Fruit fly (Drosophila melanogaster) whole organism, prepupa: ENCODE measurements around the gene CG2059.

Source experiments
- CG10631 ChIP-seq: fragments of 200-800 bp; sonication (Bioruptor generic); optimal IDR thresholded peaks from 2 replicates; lab custom pipeline; 2016; ENCODE audit warnings: missing biosample characterization, missing genetic modification characterization
- CG11762 ChIP-seq: fragments of 200-800 bp; sonication (Bioruptor generic); optimal IDR thresholded peaks from 3 replicates; lab custom pipeline; 2016; ENCODE audit warnings: missing biosample characterization, missing genetic modification characterization; ENCODE audit not compliant: insufficient read depth
- CG11902 ChIP-seq: fragments of 200-800 bp; sonication (Bioruptor generic); optimal IDR thresholded peaks from 3 replicates; lab custom pipeline; 2016; ENCODE audit warnings: missing biosample characterization, missing genetic modification characterization
- CG1621 ChIP-seq: fragments of 200-800 bp; sonication (Bioruptor generic); optimal IDR thresholded peaks from 3 replicates; lab custom pipeline; 2018; ENCODE audit warnings: missing biosample characterization, mild to moderate bottlenecking, missing genetic modification characterization
- CG3032 ChIP-seq: fragments of 200-800 bp; optimal IDR thresholded peaks from 2 replicates; lab custom pipeline; 2019; ENCODE audit warnings: missing biosample characterization, mild to moderate bottlenecking, missing genetic modification characterization, moderate library complexity
- CG31627 ChIP-seq: fragments of 200-800 bp; sonication (Bioruptor generic); optimal IDR thresholded peaks from 3 replicates; lab custom pipeline; 2016; ENCODE audit warnings: missing biosample characterization, missing genetic modification characterization
- CG32006 ChIP-seq: fragments of 200-800 bp; sonication (Bioruptor generic); optimal IDR thresholded peaks from 3 replicates; lab custom pipeline; 2017; ENCODE audit warnings: missing biosample characterization, mild to moderate bottlenecking, missing genetic modification characterization
- CG34406 ChIP-seq: fragments of 200-800 bp; sonication (Bioruptor generic); optimal IDR thresholded peaks from 3 replicates; lab custom pipeline; 2016; ENCODE audit warnings: missing biosample characterization, missing genetic modification characterization
- CG6276 ChIP-seq: fragments of 200-800 bp; sonication (Bioruptor generic); optimal IDR thresholded peaks from 2 replicates; lab custom pipeline; 2017; ENCODE audit warnings: missing biosample characterization, mild to moderate bottlenecking, missing genetic modification characterization
- CG6792 ChIP-seq: fragments of 200-800 bp; sonication (Bioruptor generic); optimal IDR thresholded peaks from 3 replicates; lab custom pipeline; 2016; ENCODE audit warnings: missing biosample characterization, missing genetic modification characterization
- CG6808 ChIP-seq: fragments of 200-800 bp; sonication (Bioruptor generic); optimal IDR thresholded peaks from 3 replicates; lab custom pipeline; 2017; ENCODE audit warnings: missing biosample characterization, missing genetic modification characterization, mild to moderate bottlenecking, moderate library complexity, missing genetic modification reagents
- CG7368 ChIP-seq: fragments of 200-800 bp; sonication (Bioruptor generic); optimal IDR thresholded peaks from 3 replicates; lab custom pipeline; 2016; ENCODE audit warnings: missing biosample characterization, missing genetic modification characterization
- CG8119 ChIP-seq: fragments of 200-800 bp; sonication (Bioruptor generic); IDR thresholded peaks from 3 replicates; pipeline ENCODE4 v1.3.6; 2022; ENCODE audit warnings: missing biosample characterization, missing genetic modification characterization
- CG8632 ChIP-seq: fragments of 200-800 bp; sonication (Bioruptor generic); optimal IDR thresholded peaks from 3 replicates; lab custom pipeline; 2016; ENCODE audit warnings: missing biosample characterization, missing genetic modification characterization
- CG9139 ChIP-seq: fragments of 200-800 bp; sonication (Bioruptor generic); optimal IDR thresholded peaks from 3 replicates; lab custom pipeline; 2017; ENCODE audit warnings: missing biosample characterization, mild to moderate bottlenecking, missing genetic modification characterization
- Eip75B ChIP-seq: fragments of 200-800 bp; sonication (Bioruptor generic); optimal IDR thresholded peaks from 3 replicates; lab custom pipeline; 2016; ENCODE audit warnings: missing biosample characterization, missing genetic modification characterization
- Eip78C ChIP-seq: fragments of 200-800 bp; sonication (Bioruptor generic); peaks from one replicate; lab custom pipeline; 2016; ENCODE audit warnings: missing biosample characterization, missing genetic modification characterization
- Ets21C ChIP-seq: fragments of 200-800 bp; sonication (Bioruptor generic); optimal IDR thresholded peaks from 3 replicates; lab custom pipeline; 2016; ENCODE audit warnings: missing biosample characterization, missing genetic modification characterization
- Ets96B ChIP-seq: fragments of 200-800 bp; optimal IDR thresholded peaks from 2 replicates; lab custom pipeline; 2019; ENCODE audit warnings: missing biosample characterization, mild to moderate bottlenecking, missing genetic modification characterization, moderate library complexity
- Hr38 ChIP-seq: sonication (Bioruptor generic); optimal IDR thresholded peaks from 2 replicates; lab custom pipeline; 2016; ENCODE audit warnings: missing biosample characterization, missing genetic modification characterization
- Hr39 ChIP-seq: fragments of 200-800 bp; sonication (Bioruptor generic); optimal IDR thresholded peaks from 2 replicates; lab custom pipeline; 2016; ENCODE audit warnings: missing biosample characterization, missing genetic modification characterization
- Hr4 ChIP-seq: fragments of 200-800 bp; sonication (Bioruptor generic); optimal IDR thresholded peaks from 3 replicates; lab custom pipeline; 2016; ENCODE audit warnings: missing biosample characterization, missing genetic modification characterization
- Met ChIP-seq: fragments of 200-800 bp; sonication (Bioruptor generic); optimal IDR thresholded peaks from 3 replicates; lab custom pipeline; 2016; ENCODE audit warnings: missing biosample characterization, missing genetic modification characterization
- OdsH ChIP-seq: fragments of 200-800 bp; sonication (Bioruptor generic); optimal IDR thresholded peaks from 3 replicates; lab custom pipeline; 2016; ENCODE audit warnings: missing biosample characterization, missing genetic modification characterization
- Smox ChIP-seq: fragments of 200-800 bp; sonication (Bioruptor generic); optimal IDR thresholded peaks from 3 replicates; lab custom pipeline; 2016; ENCODE audit warnings: missing biosample characterization, missing genetic modification characterization
- Sox14 ChIP-seq: fragments of 200-800 bp; sonication (Bioruptor generic); optimal IDR thresholded peaks from 3 replicates; lab custom pipeline; 2016; ENCODE audit warnings: missing biosample characterization, missing genetic modification characterization
- Sox15 ChIP-seq: fragments of 200-800 bp; sonication (Bioruptor generic); optimal IDR thresholded peaks from 3 replicates; lab custom pipeline; 2016; ENCODE audit warnings: missing biosample characterization, missing genetic modification characterization
- achi ChIP-seq: fragments of 200-800 bp; sonication (Bioruptor generic); optimal IDR thresholded peaks from 3 replicates; lab custom pipeline; 2016; ENCODE audit warnings: missing biosample characterization, missing genetic modification characterization
- acj6 ChIP-seq: fragments of 200-800 bp; sonication (Bioruptor generic); optimal IDR thresholded peaks from 3 replicates; lab custom pipeline; 2016; ENCODE audit warnings: missing biosample characterization, missing genetic modification characterization
- cyc ChIP-seq: fragments of 200-800 bp; sonication (Bioruptor generic); optimal IDR thresholded peaks from 3 replicates; lab custom pipeline; 2016; ENCODE audit warnings: missing biosample characterization, missing genetic modification characterization
- esn ChIP-seq: fragments of 200-800 bp; sonication (Bioruptor generic); optimal IDR thresholded peaks from 2 replicates; lab custom pipeline; 2016; ENCODE audit warnings: missing biosample characterization, mild to moderate bottlenecking, missing genetic modification characterization, moderate library complexity
- fd59A ChIP-seq: fragments of 200-800 bp; sonication (Bioruptor generic); optimal IDR thresholded peaks from 2 replicates; lab custom pipeline; 2017; ENCODE audit warnings: missing biosample characterization, mild to moderate bottlenecking, missing genetic modification characterization, missing genetic modification reagents
- fd85E ChIP-seq: fragments of 200-800 bp; sonication (Bioruptor generic); optimal IDR thresholded peaks from 3 replicates; lab custom pipeline; 2016; ENCODE audit warnings: missing biosample characterization, missing genetic modification characterization
- fkh ChIP-seq: fragments of 200-800 bp; sonication (Bioruptor generic); optimal IDR thresholded peaks from 3 replicates; lab custom pipeline; 2017; ENCODE audit warnings: missing biosample characterization, mild to moderate bottlenecking, missing genetic modification characterization, moderate library complexity
- net ChIP-seq: fragments of 200-800 bp; sonication (Bioruptor generic); optimal IDR thresholded peaks from 3 replicates; lab custom pipeline; 2016; ENCODE audit warnings: missing biosample characterization, missing genetic modification characterization
- pdm3 ChIP-seq: fragments of 200-800 bp; sonication (Bioruptor generic); optimal IDR thresholded peaks from 3 replicates; lab custom pipeline; 2016; ENCODE audit warnings: missing biosample characterization, missing genetic modification characterization
- ss ChIP-seq, 2 experiments: fragments of 200-800 bp; sonication (Bioruptor generic); optimal IDR thresholded peaks; 2 replicates in 1 of 2; 3 replicates in 1 of 2; lab custom pipeline; 2017 to 2018; ENCODE audit warnings: mild to moderate bottlenecking in 2 of 2, missing biosample characterization in 2 of 2, missing genetic modification characterization in 2 of 2, moderate library complexity in 1 of 2
- svp ChIP-seq: fragments of 200-800 bp; sonication (Bioruptor generic); peaks from one replicate; lab custom pipeline; 2016; ENCODE audit warnings: missing biosample characterization, missing genetic modification characterization
- vri ChIP-seq: fragments of 200-800 bp; sonication (Bioruptor generic); optimal IDR thresholded peaks from 3 replicates; lab custom pipeline; 2016; ENCODE audit warnings: missing biosample characterization, mild to moderate bottlenecking, missing genetic modification characterization

The CG2059 gene

dm6 chrX:7324816-7325246 is 38.7 kb downstream of the CG2059 start (continued):
- TF ChIP-seq Met (peak; percentile 97), Ets21C (GFP tag; lab: Kevin White, UChicago) (peak; percentile 88), vri (peak; percentile 94), CG11902 (peak; percentile 88), pdm3 (peak; percentile 97), Eip75B (GFP tag; lab: Kevin White, UChicago) (peak; percentile 97), CG9139 (GFP tag; lab: Kevin White, UChicago) (peak; percentile 97), Ets96B (peak; percentile 98), CG34406 (GFP tag; lab: Kevin White, UChicago) (peak; percentile 98), ss (GFP tag; optimal IDR thresholded peaks at IDR 0.05; lab: Kevin White, UChicago) (peak; percentile 98 to 99), net (GFP tag; lab: Kevin White, UChicago) (peak; percentile 98), CG8119 (GFP tag; lab: Robert Waterston, UW) (peak; percentile 99), CG32006 (GFP tag; lab: Kevin White, UChicago) (peak; percentile 98)
- TF ChIP-seq, all 60 proteins: peak for 59

- TF ChIP-seq CG9139 (GFP tag; lab: Kevin White, UChicago) (no peak), Sox15 (GFP tag; lab: Kevin White, UChicago) (no peak), CG6792 (GFP tag; lab: Kevin White, UChicago) (no peak), CG6808 (GFP tag; lab: Kevin White, UChicago) (no peak), Hr38 (GFP tag; lab: Kevin White, UChicago) (no peak), fd85E (GFP tag; lab: Kevin White, UChicago) (no peak), Hr4 (GFP tag; lab: Kevin White, UChicago) (no peak), acj6 (GFP tag; lab: Kevin White, UChicago) (no peak), Hr39 (GFP tag; lab: Kevin White, UChicago) (no peak), CG10631 (no peak), CG32006 (GFP tag; lab: Kevin White, UChicago) (no peak), CG8119 (GFP tag; lab: Robert Waterston, UW) (no peak), CG3032 (tag; lab: Kevin White, UChicago) (no peak), CG6276 (no peak), esn (GFP tag; lab: Kevin White, UChicago) (no peak), CG8632 (no peak), CG11762 (GFP tag; lab: Kevin White, UChicago) (no peak), achi (GFP tag; lab: Kevin White, UChicago) (no peak), CG1621 (no peak), CG31627 (GFP tag; lab: Kevin White, UChicago) (no peak)
These were observed 42.6 kb downstream of the CG2059 start, which contains the start of gene Acsf3 for dm6 chrX:7328746-7329145. Acsf3 (plus strand) TSS chrX:7329046.

DNA sequence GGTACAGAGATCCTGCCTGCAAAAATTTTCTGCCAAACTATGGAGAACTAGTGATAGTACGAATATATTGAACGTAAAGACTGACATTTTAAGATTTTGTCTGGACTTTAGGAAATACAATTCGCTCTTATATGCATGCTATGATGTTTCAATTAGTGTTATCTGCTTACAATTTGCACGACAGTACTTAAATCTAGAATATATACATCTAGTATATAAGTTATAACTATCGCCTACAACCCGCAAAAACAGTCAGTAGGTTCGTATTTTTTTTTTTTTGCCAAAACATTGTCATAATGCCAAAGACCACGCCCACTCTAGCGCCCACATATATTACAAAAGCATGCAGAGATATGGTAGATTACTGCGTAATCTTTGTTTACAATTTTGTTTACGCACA is 45.9 kb downstream of the CG2059 start, which contains the start of gene CG42780:
CG42780 (minus strand) TSS at position 101 of the 400 bp plus-strand sequence.
- TF ChIP-seq Eip78C (peak; percentile 13), net (GFP tag; lab: Kevin White, UChicago) (no peak), fkh (GFP tag; lab: Kevin White, UChicago) (peak; percentile 48), vri (no peak)

- TF ChIP-seq Hr4 (GFP tag; lab: Kevin White, UChicago) (peak; percentile 28), net (GFP tag; lab: Kevin White, UChicago) (no peak), esn (GFP tag; lab: Kevin White, UChicago) (peak; percentile 1), svp (GFP tag; lab: Kevin White, UChicago) (peak; percentile 21), cyc (GFP tag; lab: Kevin White, UChicago) (no peak), achi (GFP tag; lab: Kevin White, UChicago) (peak; percentile 18), Eip78C (peak; percentile 23), Sox14 (GFP tag; lab: Kevin White, UChicago) (no peak), Ets21C (GFP tag; lab: Kevin White, UChicago) (no peak), CG32006 (GFP tag; lab: Kevin White, UChicago) (no peak), fd59A (GFP tag; lab: Kevin White, UChicago) (no peak), Ets96B (no peak), Smox (GFP tag; lab: Kevin White, UChicago) (no peak), CG7368 (GFP tag; lab: Kevin White, UChicago) (no peak), fkh (GFP tag; lab: Kevin White, UChicago) (peak; percentile 49), OdsH (GFP tag; lab: Kevin White, UChicago) (peak; percentile 6)
These were observed 46.3 kb downstream of the CG2059 start for dm6 chrX:7332493-7332892.
